Worm (Caenorhabditis elegans) whole organism, L1 larva: ENCODE measurements around the gene znf-622.

Source experiments
- C04F5.9 ChIP-seq: sonication (generic microtip); optimal IDR thresholded peaks from 2 replicates; lab custom pipeline; 2016; ENCODE audit warnings: missing genetic modification characterization, missing compliant biosample characterization
- C34B4.2 ChIP-seq: sonication (generic microtip); optimal IDR thresholded peaks from 2 replicates; lab custom pipeline; 2017; ENCODE audit warnings: mild to moderate bottlenecking, missing genetic modification characterization, missing compliant biosample characterization
- F16B12.6 ChIP-seq: fragments of 150-350 bp; optimal IDR thresholded peaks from 2 replicates; lab custom pipeline; 2014; ENCODE audit warnings: missing biosample characterization, missing genetic modification characterization
- Y116A8C.19 ChIP-seq: sonication (generic microtip); optimal IDR thresholded peaks from 2 replicates; lab custom pipeline; 2016; ENCODE audit warnings: missing compliant biosample characterization, missing genetic modification characterization, borderline replicate concordance
- aly-2 ChIP-seq: fragments of 150-350 bp; optimal IDR thresholded peaks from 2 replicates; lab custom pipeline; 2014; ENCODE audit warnings: missing biosample characterization, missing genetic modification characterization
- blmp-1 ChIP-seq: fragments of 150-350 bp; optimal IDR thresholded peaks from 2 replicates; lab custom pipeline; 2014; ENCODE audit warnings: missing biosample characterization, missing genetic modification characterization
- ceh-63 ChIP-seq: fragments of 200-800 bp; sonication (Bioruptor generic); optimal IDR thresholded peaks from 2 replicates; lab custom pipeline; 2018; ENCODE audit warnings: mild to moderate bottlenecking, missing genetic modification characterization, missing compliant biosample characterization
- ceh-8 ChIP-seq: fragments of 200-800 bp; sonication (Bioruptor generic); optimal IDR thresholded peaks from 2 replicates; lab custom pipeline; 2018; ENCODE audit warnings: mild to moderate bottlenecking, missing genetic modification characterization, moderate library complexity, missing compliant biosample characterization
- dpl-1 ChIP-seq, 3 experiments: fragments of 150-350 bp in 2 of 3; sonication (generic microtip) in 1 of 3; optimal IDR thresholded peaks; 2 replicates each; lab custom pipeline; 2014 to 2017; ENCODE audit warnings: missing biosample characterization in 3 of 3, missing genetic modification characterization in 3 of 3, missing genetic modification reagents in 3 of 3
- dsc-1 ChIP-seq: sonication (generic microtip); optimal IDR thresholded peaks from 2 replicates; lab custom pipeline; 2016; ENCODE audit warnings: mild to moderate bottlenecking, missing genetic modification characterization, missing compliant biosample characterization
- efl-1 ChIP-seq, 4 experiments: fragments of 150-350 bp; optimal IDR thresholded peaks in 3 of 4; peaks in 1 of 4; 1 replicate in 1 of 4; 2 replicates in 3 of 4; lab custom pipeline; 2014; ENCODE audit warnings: missing biosample characterization in 2 of 4, missing genetic modification characterization in 2 of 4, missing genetic modification reagents in 2 of 4
- elt-2 ChIP-seq: sonication (generic microtip); optimal IDR thresholded peaks from 2 replicates; lab custom pipeline; 2016; ENCODE audit warnings: missing genetic modification characterization, mild to moderate bottlenecking, inconsistent platforms, missing compliant biosample characterization, missing genetic modification reagents
- elt-3 ChIP-seq, 6 experiments: fragments of 150-350 bp in 1 of 6; sonication (generic microtip); optimal IDR thresholded peaks; 2 replicates each; lab custom pipeline; 2017 to 2018; ENCODE audit warnings: missing biosample characterization in 6 of 6, missing genetic modification characterization in 6 of 6, inconsistent platforms in 1 of 6
- ets-5 ChIP-seq: fragments of 200-800 bp; sonication (Bioruptor generic); IDR thresholded peaks from 2 replicates; pipeline ENCODE4 v1.3.6; 2022; ENCODE audit warnings: missing genetic modification characterization, missing compliant biosample characterization
- fkh-10 ChIP-seq: sonication (generic microtip); optimal IDR thresholded peaks from 2 replicates; lab custom pipeline; 2017; ENCODE audit warnings: missing biosample characterization, missing genetic modification reagents, missing genetic modification characterization
- fos-1 ChIP-seq: fragments of 150-350 bp; optimal IDR thresholded peaks from 2 replicates; lab custom pipeline; 2014; ENCODE audit warnings: missing biosample characterization, missing genetic modification characterization
- isw-1 ChIP-seq: fragments of 200-800 bp; sonication (Bioruptor generic); IDR thresholded peaks from 2 replicates; pipeline ENCODE4 v1.3.6; 2022; ENCODE audit warnings: missing genetic modification characterization, missing compliant biosample characterization
- jun-1 ChIP-seq: fragments of 150-350 bp; optimal IDR thresholded peaks from 2 replicates; lab custom pipeline; 2014; ENCODE audit warnings: missing biosample characterization, missing genetic modification reagents, missing genetic modification characterization
- lin-14 ChIP-seq: fragments of 200-800 bp; sonication (Bioruptor generic); optimal IDR thresholded peaks from 2 replicates; lab custom pipeline; 2018; ENCODE audit warnings: mild to moderate bottlenecking, missing genetic modification characterization, moderate library complexity, missing compliant biosample characterization
- lin-35 ChIP-seq, 2 experiments: fragments of 150-350 bp; optimal IDR thresholded peaks; 2 replicates each; lab custom pipeline; 2014; ENCODE audit warnings: missing biosample characterization in 2 of 2, missing genetic modification characterization in 2 of 2, missing genetic modification reagents in 2 of 2
- lir-3 ChIP-seq: sonication (generic microtip); optimal IDR thresholded peaks from 2 replicates; lab custom pipeline; 2016; ENCODE audit warnings: mild to moderate bottlenecking, missing genetic modification characterization, moderate library complexity, missing compliant biosample characterization; ENCODE audit not compliant: poor library complexity
- lsy-2 ChIP-seq, 2 experiments: fragments of 150-350 bp; optimal IDR thresholded peaks; 2 replicates each; lab custom pipeline; 2014; ENCODE audit warnings: missing biosample characterization in 2 of 2, missing genetic modification characterization in 2 of 2
- nhr-11 ChIP-seq: fragments of 150-350 bp; optimal IDR thresholded peaks from 2 replicates; lab custom pipeline; 2014; ENCODE audit warnings: missing biosample characterization, missing genetic modification characterization
- nhr-12 ChIP-seq: sonication (generic microtip); optimal IDR thresholded peaks from 2 replicates; lab custom pipeline; 2017; ENCODE audit warnings: missing biosample characterization, missing genetic modification characterization
- nhr-19 ChIP-seq: fragments of 200-800 bp; sonication (Bioruptor generic); conservative IDR thresholded peaks from 2 replicates; pipeline ENCODE4 v1.3.6; 2022; ENCODE audit warnings: missing genetic modification characterization, missing compliant biosample characterization
- nhr-20 ChIP-seq: sonication (generic microtip); optimal IDR thresholded peaks from 2 replicates; lab custom pipeline; 2016; ENCODE audit warnings: mild to moderate bottlenecking, missing genetic modification characterization, missing compliant biosample characterization
- nhr-237 ChIP-seq: fragments of 150-350 bp; optimal IDR thresholded peaks from 2 replicates; lab custom pipeline; 2014; ENCODE audit warnings: missing biosample characterization, missing genetic modification characterization
- nhr-71 ChIP-seq: sonication (generic microtip); optimal IDR thresholded peaks from 2 replicates; lab custom pipeline; 2016; ENCODE audit warnings: mild to moderate bottlenecking, missing genetic modification characterization, moderate library complexity, missing compliant biosample characterization
- nhr-77 ChIP-seq: fragments of 150-350 bp; optimal IDR thresholded peaks from 2 replicates; lab custom pipeline; 2014; ENCODE audit warnings: missing biosample characterization, missing genetic modification characterization
- nhr-85 ChIP-seq: sonication (generic microtip); peaks from one replicate; lab custom pipeline; 2016; ENCODE audit warnings: missing genetic modification characterization, inconsistent platforms, missing compliant biosample characterization
- nhr-90 ChIP-seq: sonication (generic microtip); optimal IDR thresholded peaks from 2 replicates; lab custom pipeline; 2016; ENCODE audit warnings: mild to moderate bottlenecking, missing genetic modification characterization, missing compliant biosample characterization; ENCODE audit not compliant: poor library complexity
- pag-3 ChIP-seq: sonication (generic microtip); optimal IDR thresholded peaks from 2 replicates; lab custom pipeline; 2017; ENCODE audit warnings: missing genetic modification characterization, mild to moderate bottlenecking, missing compliant biosample characterization, antibody characterized with exemption, borderline replicate concordance; ENCODE audit not compliant: insufficient read depth
- pax-3 ChIP-seq: fragments of 200-800 bp; sonication (Bioruptor generic); optimal IDR thresholded peaks from 2 replicates; lab custom pipeline; 2018; ENCODE audit warnings: mild to moderate bottlenecking, missing genetic modification characterization, moderate library complexity, missing compliant biosample characterization
- rnt-1 ChIP-seq: sonication (generic microtip); optimal IDR thresholded peaks from 2 replicates; lab custom pipeline; 2016; ENCODE audit warnings: mild to moderate bottlenecking, missing genetic modification characterization, moderate library complexity, missing compliant biosample characterization
- snu-23 ChIP-seq: sonication (generic microtip); optimal IDR thresholded peaks from 2 replicates; lab custom pipeline; 2016; ENCODE audit warnings: missing genetic modification characterization, missing compliant biosample characterization
- sox-4 ChIP-seq: sonication (generic microtip); optimal IDR thresholded peaks from 2 replicates; lab custom pipeline; 2016; ENCODE audit warnings: missing genetic modification characterization, missing compliant biosample characterization
- sup-37 ChIP-seq: fragments of 200-800 bp; sonication (Bioruptor generic); optimal IDR thresholded peaks from 2 replicates; lab custom pipeline; 2018; ENCODE audit warnings: mild to moderate bottlenecking, missing genetic modification characterization, missing compliant biosample characterization
- vab-15 ChIP-seq: sonication (generic microtip); optimal IDR thresholded peaks from 2 replicates; lab custom pipeline; 2017; ENCODE audit warnings: missing genotype, mild to moderate bottlenecking, missing genetic modification characterization, missing compliant biosample characterization
- xbp-1 ChIP-seq: sonication (generic microtip); optimal IDR thresholded peaks from 2 replicates; lab custom pipeline; 2016; ENCODE audit warnings: missing genetic modification characterization, missing compliant biosample characterization
- zag-1 ChIP-seq: fragments of 150-350 bp; optimal IDR thresholded peaks from 2 replicates; lab custom pipeline; 2014; ENCODE audit warnings: missing biosample characterization, missing genetic modification characterization
- zip-4 ChIP-seq: fragments of 200-800 bp; sonication (Bioruptor generic); optimal IDR thresholded peaks from 2 replicates; lab custom pipeline; 2018; ENCODE audit warnings: mild to moderate bottlenecking, missing genetic modification characterization, moderate library complexity, missing compliant biosample characterization
- ztf-4 ChIP-seq: fragments of 150-350 bp; optimal IDR thresholded peaks from 2 replicates; lab custom pipeline; 2014; ENCODE audit warnings: missing biosample characterization, missing genetic modification characterization

znf-622 gene

ce11 chrIII:6367712-6368111, 13.7 kb upstream of the znf-622 start, which contains the start of the genes C56G2.15 and thoc-2:
TSS of gene C56G2.15 (minus strand) at chrIII:6367899.
TSS of gene thoc-2 (plus strand) at chrIII:6368042.
- no peak for TF ChIP-seq C34B4.2
- TF ChIP-seq lsy-2 (tag; optimal IDR thresholded peaks at IDR 0.05; lab: Kevin White, UChicago) = peak; percentile 18 to 37
- peak; percentile 31 for TF ChIP-seq nhr-71
- TF ChIP-seq lin-14 (GFP tag; lab: Kevin White, UChicago) = peak; percentile 41
- peak; percentile 14 for TF ChIP-seq snu-23 (GFP tag; lab: Kevin White, UChicago)
- TF ChIP-seq rnt-1 = peak; percentile 32
- no peak for TF ChIP-seq jun-1 (tag; lab: Kevin White, UChicago)
- peak in 1 of 2 experiments; percentile 0 for TF ChIP-seq efl-1 (optimal IDR thresholded peaks at IDR 0.05; lab: Kevin White, UChicago)
- TF ChIP-seq efl-1 (GFP tag; optimal IDR thresholded peaks at IDR 0.05 in 1 of 2; lab: Kevin White, UChicago) = peak; percentile 3 to 80
- no peak for TF ChIP-seq sox-4 (tag; lab: Kevin White, UChicago)
- TF ChIP-seq nhr-85 (tag; lab: Kevin White, UChicago) = peak; percentile 64
- peak; percentile 18 for TF ChIP-seq blmp-1 (tag; lab: Kevin White, UChicago)
- TF ChIP-seq pag-3 (tag; lab: Kevin White, UChicago) = no peak

- TF ChIP-seq Y116A8C.19 (no peak), ztf-4 (no peak), aly-2 (tag; lab: Kevin White, UChicago) (no peak), nhr-90 (tag; lab: Kevin White, UChicago) (no peak), F16B12.6 (tag; lab: Kevin White, UChicago) (no peak)
Observed at ce11 chrIII:6368524-6368923, 12.9 kb upstream of the znf-622 start.

DNA sequence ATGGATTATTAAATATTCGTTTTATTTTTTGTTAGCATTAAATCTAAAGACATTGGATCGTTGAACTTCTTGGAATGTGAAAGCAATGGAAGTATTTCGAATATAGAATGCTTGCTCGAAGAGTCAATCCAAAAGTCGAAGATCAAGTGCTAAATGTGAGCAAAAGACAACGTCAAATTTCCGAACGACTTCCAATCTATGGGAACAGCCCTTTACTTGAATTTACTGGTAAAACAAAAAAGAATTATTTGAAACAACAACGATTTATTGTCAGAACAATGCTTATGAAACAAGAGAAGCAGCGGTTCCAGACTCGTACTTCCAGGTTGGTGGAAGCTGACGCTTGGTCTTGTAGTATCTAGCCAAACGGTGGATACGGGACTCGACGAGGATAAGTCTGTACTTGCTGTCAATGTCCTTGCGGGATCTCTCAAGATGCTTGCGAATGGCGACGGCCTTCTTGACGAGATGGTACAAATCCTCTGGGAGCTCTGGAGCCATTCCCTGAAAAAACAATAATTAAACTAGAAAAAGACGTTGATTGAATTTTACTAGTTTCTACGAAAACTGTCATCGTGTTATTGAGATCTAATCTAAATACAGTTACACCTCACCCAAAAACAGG, 7.5 kb upstream of the znf-622 start:
- TF ChIP-seq lir-3 (tag; lab: Kevin White, UChicago) (no peak), lsy-2 (tag; optimal IDR thresholded peaks at IDR 0.05; lab: Kevin White, UChicago) (peak in 1 of 2 experiments; percentile 71), aly-2 (tag; lab: Kevin White, UChicago) (peak; percentile 42), efl-1 (optimal IDR thresholded peaks at IDR 0.05; lab: Kevin White, UChicago) (no peak), efl-1 (GFP tag; optimal IDR thresholded peaks at IDR 0.05 in 1 of 2; lab: Kevin White, UChicago) (peak in 1 of 2 experiments; percentile 85), sup-37 (GFP tag; lab: Kevin White, UChicago) (no peak), nhr-77 (peak; percentile 0), fos-1 (tag; lab: Kevin White, UChicago) (peak; percentile 8), nhr-85 (tag; lab: Kevin White, UChicago) (peak; percentile 42)

ce11 chrIII:6374947-6375415, 6.5 kb upstream of the znf-622 start, which contains the start of the genes rps-13 and nfx-1:
TSS of gene rps-13 (minus strand) at chrIII:6374997.
TSS of gene nfx-1 (plus strand) at chrIII:6375379.
- TF ChIP-seq dpl-1 (GFP tag; optimal IDR thresholded peaks at IDR 0.05; lab: Kevin White, UChicago) = peak; percentile 70 to 82 (median 77)
- no peak for TF ChIP-seq ceh-63 (GFP tag; lab: Kevin White, UChicago)
- TF ChIP-seq fkh-10 (GFP tag; lab: Kevin White, UChicago) = peak; percentile 10
- peak; percentile 13 for TF ChIP-seq C04F5.9 (tag; lab: Kevin White, UChicago)
- TF ChIP-seq elt-3 (tag; optimal IDR thresholded peaks at IDR 0.05; lab: Kevin White, UChicago) = peak in 2 of 6 experiments; percentile 43 to 63
- TF ChIP-seq elt-2 (tag; lab: Kevin White, UChicago) = no peak
- peak; percentile 53 for TF ChIP-seq nhr-11 (tag; lab: Kevin White, UChicago)
- TF ChIP-seq rnt-1 = peak; percentile 86
- TF ChIP-seq xbp-1 (tag; lab: Kevin White, UChicago) = peak; percentile 71
- TF ChIP-seq dsc-1 = peak; percentile 61
- no peak for TF ChIP-seq zag-1 (tag; lab: Kevin White, UChicago)
- no peak for TF ChIP-seq vab-15
- TF ChIP-seq nhr-20 = peak; percentile 86
- TF ChIP-seq nhr-237 (tag; lab: Kevin White, UChicago) = no peak
- TF ChIP-seq lin-35 (GFP tag; optimal IDR thresholded peaks at IDR 0.05; lab: Kevin White, UChicago) = peak; percentile 85 to 91
- no peak for TF ChIP-seq aly-2 (tag; lab: Kevin White, UChicago)
- TF ChIP-seq zip-4 (GFP tag; lab: Kevin White, UChicago) = no peak
- peak; percentile 83 for TF ChIP-seq isw-1
- peak; percentile 83 to 90 for TF ChIP-seq efl-1 (optimal IDR thresholded peaks at IDR 0.05; lab: Kevin White, UChicago)
- peak; percentile 76 to 97 for TF ChIP-seq efl-1 (GFP tag; optimal IDR thresholded peaks at IDR 0.05 in 1 of 2; lab: Kevin White, UChicago)
- peak; percentile 84 for TF ChIP-seq nhr-19 (GFP tag; lab: Robert Waterston, UW)
- TF ChIP-seq ets-5 (GFP tag; lab: Robert Waterston, UW) = no peak
- TF ChIP-seq nhr-90 (tag; lab: Kevin White, UChicago) = peak; percentile 66
- no peak for TF ChIP-seq ceh-8 (GFP tag; lab: Kevin White, UChicago)
- no peak for TF ChIP-seq nhr-12
- peak; percentile 50 for TF ChIP-seq pax-3
- peak; percentile 62 for TF ChIP-seq jun-1 (tag; lab: Kevin White, UChicago)
- peak; percentile 65 for TF ChIP-seq lir-3 (tag; lab: Kevin White, UChicago)
